Worm (Caenorhabditis elegans) whole organism, young adult: ENCODE data around the gene fard-1.

ENCODE experiments used
- C06A6.2 ChIP-seq: fragments of 200-800 bp; sonication (Bioruptor generic); conservative IDR thresholded peaks from 2 replicates; pipeline ENCODE4 v1.3.6; 2022; ENCODE audit warnings: missing genetic modification characterization, missing compliant biosample characterization
- F10E7.11 ChIP-seq: sonication (generic microtip); optimal IDR thresholded peaks from 2 replicates; lab custom pipeline; 2017; ENCODE audit warnings: mild to moderate bottlenecking, missing genetic modification characterization, moderate library complexity, missing compliant biosample characterization
- F39B2.1 ChIP-seq: fragments of 200-800 bp; sonication (Bioruptor generic); IDR thresholded peaks from 2 replicates; pipeline ENCODE4 v1.3.6; 2022; ENCODE audit warnings: missing genetic modification reagents, missing genetic modification characterization, missing compliant biosample characterization
- F55B11.4 ChIP-seq: sonication (generic microtip); optimal IDR thresholded peaks from 2 replicates; lab custom pipeline; 2016; ENCODE audit warnings: missing compliant biosample characterization, missing genetic modification characterization, borderline replicate concordance; ENCODE audit not compliant: insufficient read depth
- Y53F4B.3 ChIP-seq: fragments of 200-800 bp; sonication (Bioruptor generic); IDR thresholded peaks from 2 replicates; pipeline ENCODE4 v1.3.6; 2022; ENCODE audit warnings: missing genetic modification reagents, missing genetic modification characterization, missing compliant biosample characterization
- Y56A3A.18 ChIP-seq: fragments of 200-800 bp; sonication (Bioruptor generic); IDR thresholded peaks from 2 replicates; pipeline ENCODE4 v1.3.6; 2022; ENCODE audit warnings: missing genetic modification reagents, missing genetic modification characterization, missing compliant biosample characterization
- akir-1 ChIP-seq: fragments of 200-800 bp; sonication (Bioruptor generic); optimal IDR thresholded peaks from 2 replicates; lab custom pipeline; 2018; ENCODE audit warnings: mild to moderate bottlenecking, missing genetic modification characterization, moderate library complexity, missing compliant biosample characterization
- ama-1 ChIP-seq, 3 experiments: fragments of 150-350 bp in 1 of 3; sonication (generic microtip) in 2 of 3; optimal IDR thresholded peaks; 2 replicates each; lab custom pipeline; 2014 to 2018; ENCODE audit warnings: missing biosample characterization in 2 of 3, missing genetic modification characterization in 2 of 3, missing genetic modification reagents in 2 of 3
- cebp-2 ChIP-seq: fragments of 200-800 bp; sonication (Bioruptor generic); IDR thresholded peaks from 2 replicates; pipeline ENCODE4 v1.3.6; 2022; ENCODE audit warnings: missing genetic modification characterization, missing compliant biosample characterization
- ceh-27 ChIP-seq: fragments of 200-800 bp; sonication (Bioruptor generic); optimal IDR thresholded peaks from 2 replicates; lab custom pipeline; 2018; ENCODE audit warnings: mild to moderate bottlenecking, missing genetic modification characterization, moderate library complexity, missing compliant biosample characterization
- ceh-91 ChIP-seq: fragments of 200-800 bp; sonication (Bioruptor generic); IDR thresholded peaks from 2 replicates; pipeline ENCODE4 v1.3.6; 2022; ENCODE audit warnings: missing genetic modification reagents, missing genetic modification characterization, missing compliant biosample characterization
- chd-7 ChIP-seq: sonication (generic microtip); optimal IDR thresholded peaks from 2 replicates; lab custom pipeline; 2016; ENCODE audit warnings: mild to moderate bottlenecking, missing genetic modification characterization, moderate library complexity, missing compliant biosample characterization
- ets-4 ChIP-seq: fragments of 200-800 bp; sonication (Bioruptor generic); optimal IDR thresholded peaks from 2 replicates; lab custom pipeline; 2018; ENCODE audit warnings: mild to moderate bottlenecking, missing genetic modification characterization, missing compliant biosample characterization
- fkh-3 ChIP-seq: sonication (generic microtip); optimal IDR thresholded peaks from 2 replicates; lab custom pipeline; 2016; ENCODE audit warnings: mild to moderate bottlenecking, missing genetic modification characterization, missing compliant biosample characterization
- gei-17 ChIP-seq: fragments of 200-800 bp; sonication (Bioruptor generic); optimal IDR thresholded peaks from 2 replicates; lab custom pipeline; 2018; ENCODE audit warnings: mild to moderate bottlenecking, missing genetic modification characterization, missing compliant biosample characterization
- hmg-1.2 ChIP-seq: fragments of 200-800 bp; sonication (Bioruptor generic); IDR thresholded peaks from 2 replicates; pipeline ENCODE4 v1.3.6; 2022; ENCODE audit warnings: missing genetic modification reagents, missing genetic modification characterization, missing compliant biosample characterization
- hsf-1 ChIP-seq: fragments of 200-800 bp; sonication (Bioruptor generic); IDR thresholded peaks from 2 replicates; pipeline ENCODE4 v1.3.6; 2022; ENCODE audit warnings: missing genetic modification reagents, missing genetic modification characterization, missing compliant biosample characterization
- lin-35 ChIP-seq, 3 experiments: fragments of 150-350 bp in 2 of 3; sonication (generic microtip) in 1 of 3; optimal IDR thresholded peaks; 2 replicates each; lab custom pipeline; 2014 to 2018; ENCODE audit warnings: missing biosample characterization in 3 of 3, missing genetic modification characterization in 3 of 3, missing genetic modification reagents in 3 of 3
- lin-54 ChIP-seq: fragments of 200-800 bp; sonication (Bioruptor generic); optimal IDR thresholded peaks from 2 replicates; lab custom pipeline; 2018; ENCODE audit warnings: mild to moderate bottlenecking, missing genetic modification characterization, missing compliant biosample characterization
- madf-10 ChIP-seq: sonication (generic microtip); optimal IDR thresholded peaks from 2 replicates; lab custom pipeline; 2016; ENCODE audit warnings: mild to moderate bottlenecking, missing genetic modification characterization, missing compliant biosample characterization
- madf-3 ChIP-seq: fragments of 200-800 bp; sonication (Bioruptor generic); IDR thresholded peaks from 2 replicates; pipeline ENCODE4 v1.3.6; 2022; ENCODE audit warnings: missing genetic modification reagents, missing genetic modification characterization, missing compliant biosample characterization
- mes-4 ChIP-seq: sonication (generic microtip); optimal IDR thresholded peaks from 2 replicates; lab custom pipeline; 2016; ENCODE audit warnings: missing genotype, missing genetic modification characterization, missing compliant biosample characterization
- nfyb-1 ChIP-seq: fragments of 200-800 bp; sonication (Bioruptor generic); IDR thresholded peaks from 2 replicates; pipeline ENCODE4 v1.3.6; 2022; ENCODE audit warnings: missing genetic modification reagents, missing genetic modification characterization, missing compliant biosample characterization
- repo-1 ChIP-seq: sonication (generic microtip); optimal IDR thresholded peaks from 2 replicates; lab custom pipeline; 2017; ENCODE audit warnings: mild to moderate bottlenecking, missing genetic modification characterization, missing compliant biosample characterization
- sdz-38 ChIP-seq: sonication (generic microtip); optimal IDR thresholded peaks from 2 replicates; lab custom pipeline; 2016; ENCODE audit warnings: missing genotype, missing genetic modification characterization, missing compliant biosample characterization
- sptf-2 ChIP-seq: fragments of 200-800 bp; sonication (Bioruptor generic); optimal IDR thresholded peaks from 2 replicates; lab custom pipeline; 2018; ENCODE audit warnings: mild to moderate bottlenecking, missing genetic modification characterization, missing compliant biosample characterization
- unc-130 ChIP-seq: sonication (generic microtip); optimal IDR thresholded peaks from 2 replicates; lab custom pipeline; 2016; ENCODE audit warnings: missing genetic modification reagents, missing genetic modification characterization, missing compliant biosample characterization
- xnd-1 ChIP-seq: sonication (generic microtip); optimal IDR thresholded peaks from 2 replicates; lab custom pipeline; 2016; ENCODE audit warnings: missing genotype, missing genetic modification reagents, missing genetic modification characterization, missing compliant biosample characterization
- zfh-2 ChIP-seq: fragments of 200-800 bp; sonication (Bioruptor generic); conservative IDR thresholded peaks from 2 replicates; pipeline ENCODE4 v1.3.6; 2022; ENCODE audit warnings: missing genetic modification reagents, missing genetic modification characterization, missing compliant biosample characterization
- ztf-18 ChIP-seq: sonication (generic microtip); optimal IDR thresholded peaks from 2 replicates; lab custom pipeline; 2016; ENCODE audit warnings: missing genotype, mild to moderate bottlenecking, missing genetic modification characterization, missing compliant biosample characterization
- ztf-22 ChIP-seq: fragments of 200-800 bp; sonication (Bioruptor generic); optimal IDR thresholded peaks from 2 replicates; lab custom pipeline; 2018; ENCODE audit warnings: mild to moderate bottlenecking, missing genetic modification characterization, moderate library complexity, missing compliant biosample characterization
- ztf-25 ChIP-seq: fragments of 200-800 bp; sonication (Bioruptor generic); IDR thresholded peaks from 2 replicates; pipeline ENCODE4 v1.3.6; 2022; ENCODE audit warnings: missing genetic modification reagents, missing genetic modification characterization, missing compliant biosample characterization
- ztf-3 ChIP-seq: fragments of 200-800 bp; sonication (Bioruptor generic); optimal IDR thresholded peaks from 2 replicates; lab custom pipeline; 2018; ENCODE audit warnings: mild to moderate bottlenecking, missing genetic modification characterization, missing compliant biosample characterization
- ztf-6 ChIP-seq: fragments of 200-800 bp; sonication (Bioruptor generic); IDR thresholded peaks from 2 replicates; pipeline ENCODE4 v1.3.6; 2022; ENCODE audit warnings: missing genetic modification reagents, missing genetic modification characterization, missing compliant biosample characterization

fard-1 gene

ce11 chrX:2922602-2923203 is 10.5 kb upstream of the fard-1 start:
- TF ChIP-seq lin-35 (GFP tag; optimal IDR thresholded peaks at IDR 0.05; lab: Kevin White, UChicago) (no peak), ztf-3 (GFP tag; lab: Kevin White, UChicago) (no peak), F39B2.1 (GFP tag; lab: Robert Waterston, UW) (no peak)

- TF ChIP-seq ama-1 (optimal IDR thresholded peaks at IDR 0.05; lab: Kevin White, UChicago) (no peak), ama-1 (GFP tag; optimal IDR thresholded peaks at IDR 0.05; lab: Kevin White, UChicago) (no peak), F10E7.11 (tag; lab: Kevin White, UChicago) (no peak), nfyb-1 (GFP tag; lab: Robert Waterston, UW) (no peak), hsf-1 (no peak), sdz-38 (tag; lab: Kevin White, UChicago) (no peak), ztf-25 (GFP tag; lab: Robert Waterston, UW) (no peak), fkh-3 (tag; lab: Kevin White, UChicago) (no peak), F55B11.4 (tag; lab: Kevin White, UChicago) (no peak), mes-4 (tag; lab: Kevin White, UChicago) (no peak), lin-54 (GFP tag; lab: Kevin White, UChicago) (no peak), gei-17 (GFP tag; lab: Kevin White, UChicago) (no peak), ceh-27 (GFP tag; lab: Kevin White, UChicago) (no peak), hmg-1.2 (GFP tag; lab: Robert Waterston, UW) (no peak)
- TF ChIP-seq, all 124 proteins: peak for 0
These were observed 9.3 kb upstream of the fard-1 start, which contains the start of gene hst-3.2 for ce11 chrX:2923888-2924287. TSS of gene hst-3.2 (minus strand) at chrX:2923988.

- no peak for TF ChIP-seq ztf-6
- 0 out of 2 replicates have a peak, but pooled peaks have one; percentile 27 for TF ChIP-seq zfh-2 (GFP tag; lab: Robert Waterston, UW)
- TF ChIP-seq Y53F4B.3 (GFP tag; lab: Robert Waterston, UW) = no peak
- no peak for TF ChIP-seq ceh-91 (GFP tag; lab: Robert Waterston, UW)
- TF ChIP-seq gei-17 (GFP tag; lab: Kevin White, UChicago) = no peak
- TF ChIP-seq ztf-18 = no peak
- no peak for TF ChIP-seq nfyb-1 (GFP tag; lab: Robert Waterston, UW)
- TF ChIP-seq sdz-38 (tag; lab: Kevin White, UChicago) = no peak
- TF ChIP-seq, all 124 proteins: peak for 1
These were observed 8.7 kb upstream of the fard-1 start for ce11 chrX:2924438-2924837.

- no peak for TF ChIP-seq Y53F4B.3 (GFP tag; lab: Robert Waterston, UW)
- no peak for TF ChIP-seq ets-4 (GFP tag; lab: Kevin White, UChicago)
- TF ChIP-seq akir-1 = no peak
- TF ChIP-seq ceh-91 (GFP tag; lab: Robert Waterston, UW) = no peak
- TF ChIP-seq unc-130 (GFP tag; lab: Kevin White, UChicago) = no peak
- TF ChIP-seq Y56A3A.18 (GFP tag; lab: Robert Waterston, UW) = no peak
- no peak for TF ChIP-seq C06A6.2 (GFP tag; lab: Robert Waterston, UW)
- no peak for TF ChIP-seq xnd-1 (tag; lab: Kevin White, UChicago)
- TF ChIP-seq chd-7 (tag; lab: Kevin White, UChicago) = no peak
- TF ChIP-seq hmg-1.2 (GFP tag; lab: Robert Waterston, UW) = no peak
- no peak for TF ChIP-seq repo-1 (tag; lab: Kevin White, UChicago)
- TF ChIP-seq sptf-2 (GFP tag; lab: Kevin White, UChicago) = no peak
- TF ChIP-seq madf-3 = no peak
- no peak for TF ChIP-seq F10E7.11 (tag; lab: Kevin White, UChicago)
- no peak for TF ChIP-seq ama-1 (optimal IDR thresholded peaks at IDR 0.05; lab: Kevin White, UChicago)
- TF ChIP-seq ama-1 (GFP tag; optimal IDR thresholded peaks at IDR 0.05; lab: Kevin White, UChicago) = no peak
- no peak for TF ChIP-seq madf-10 (tag; lab: Kevin White, UChicago)
- no peak for TF ChIP-seq cebp-2 (GFP tag; lab: Robert Waterston, UW)
- TF ChIP-seq ztf-22 (GFP tag; lab: Kevin White, UChicago) = no peak
These were observed 7.2 kb upstream of the fard-1 start for ce11 chrX:2925950-2926349.
